Worm (Caenorhabditis elegans) whole organism, midembryonic: ENCODE measurements around the gene C25H3.10.

Experiments used
- T22C8.4 ChIP-seq: fragments of 200-800 bp; sonication (Bioruptor generic); IDR thresholded peaks from 2 replicates; pipeline ENCODE4 v1.3.6; 2022; ENCODE audit warnings: missing genetic modification characterization, missing compliant biosample characterization
- med-1 ChIP-seq: sonication (generic microtip); optimal IDR thresholded peaks from 2 replicates; lab custom pipeline; 2017; ENCODE audit warnings: missing genetic modification characterization, mild to moderate bottlenecking, missing compliant biosample characterization, antibody characterized with exemption, missing genetic modification reagents; ENCODE audit not compliant: insufficient read depth
- ztf-29 ChIP-seq: fragments of 200-800 bp; sonication (Bioruptor generic); IDR thresholded peaks from 2 replicates; pipeline ENCODE4 v1.3.6; 2022; ENCODE audit warnings: missing genetic modification reagents, missing genetic modification characterization, missing compliant biosample characterization

DNA sequence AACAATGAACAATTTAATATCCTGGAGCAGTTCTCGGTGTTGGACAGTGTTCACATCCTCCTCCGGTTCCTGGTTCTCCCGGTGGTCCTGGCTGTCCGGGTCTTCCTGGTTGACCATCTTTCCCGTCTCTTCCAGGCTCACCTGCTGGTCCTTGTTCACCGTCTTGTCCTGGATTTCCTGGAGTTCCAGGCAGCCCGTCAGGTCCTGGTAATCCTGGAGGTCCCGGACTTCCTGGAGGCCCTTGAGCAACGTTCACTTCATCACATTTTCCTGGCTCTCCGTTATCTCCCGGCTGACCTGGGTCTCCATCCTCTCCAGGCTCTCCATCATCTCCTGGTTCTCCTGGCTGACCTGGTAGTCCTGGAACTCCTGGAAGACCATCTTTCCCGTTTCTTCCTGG, 47.3 kb downstream of the C25H3.10 start:
- no peak for TF ChIP-seq ztf-29 (GFP tag; lab: Robert Waterston, UW)
- TF ChIP-seq T22C8.4: no peak
- TF ChIP-seq med-1 (GFP tag; lab: Kevin White, UChicago): no peak
